Worm (Caenorhabditis elegans): ENCODE data around the gene fbxa-6.
A peak's percentile ranks its signal among the peaks of the same experiment; 100 is the strongest.

The fbxa-6 gene

ce11 chrIII:42725-43124 lies 39.8 kb upstream of the fbxa-6 start:
- TF ChIP-seq hmg-11 (tag; optimal IDR thresholded peaks at IDR 0.05) (no peak), nhr-77 (tag; optimal IDR thresholded peaks at IDR 0.05) (no peak), pqm-1 (tag; optimal IDR thresholded peaks at IDR 0.05) (no peak), ceh-28 (tag; optimal IDR thresholded peaks at IDR 0.05) (no peak), unc-62 (GFP tag; optimal IDR thresholded peaks at IDR 0.05) (no peak), elt-3 (tag; optimal IDR thresholded peaks at IDR 0.05) (no peak), nhr-25 (tag; optimal IDR thresholded peaks at IDR 0.05) (no peak), ztf-11 (tag; optimal IDR thresholded peaks at IDR 0.05) (no peak), daf-12 (tag; optimal IDR thresholded peaks at IDR 0.05) (no peak), lin-15B (tag; optimal IDR thresholded peaks at IDR 0.05) (no peak), nhr-11 (tag; optimal IDR thresholded peaks at IDR 0.05) (no peak), jun-1 (tag; optimal IDR thresholded peaks at IDR 0.05) (no peak), egl-5 (tag; optimal IDR thresholded peaks at IDR 0.05) (no peak), sea-2 (GFP tag; optimal IDR thresholded peaks at IDR 0.05) (no peak), nhr-28 (tag; optimal IDR thresholded peaks at IDR 0.05) (no peak)

ce11 chrIII:41484-41883 lies 38.6 kb upstream of the fbxa-6 start:
- no peak for TF ChIP-seq nhr-25 (tag; optimal IDR thresholded peaks at IDR 0.05)

ce11 chrIII:40580-41113 lies 37.8 kb upstream of the fbxa-6 start, which contains the start of gene col-88:
Gene col-88 (plus strand): TSS chrIII:41063.
- peak; percentile 31 for TF ChIP-seq nhr-23 (tag; optimal IDR thresholded peaks at IDR 0.05)
- no peak for TF ChIP-seq lsy-12 (tag; optimal IDR thresholded peaks at IDR 0.05)

ce11 chrIII:39516-39915 lies 36.6 kb upstream of the fbxa-6 start:
- TF ChIP-seq nhr-23 (tag; optimal IDR thresholded peaks at IDR 0.05), result peak; percentile 25
- no peak for TF ChIP-seq nhr-12 (tag; optimal IDR thresholded peaks at IDR 0.05)

- TF ChIP-seq pha-4 (tag; optimal IDR thresholded peaks at IDR 0.05), result no peak
- TF ChIP-seq ZK546.5 (tag; optimal IDR thresholded peaks at IDR 0.05), result no peak
Measured at ce11 chrIII:38117-38516, 35.2 kb upstream of the fbxa-6 start, which contains the start of gene clp-10. Gene clp-10 (minus strand): TSS chrIII:38217.

ce11 chrIII:33257-33656 lies 30.4 kb upstream of the fbxa-6 start:
- TF ChIP-seq pha-4 (tag; optimal IDR thresholded peaks at IDR 0.05) (no peak), nhr-76 (tag; optimal IDR thresholded peaks at IDR 0.05) (no peak), ceh-28 (tag; optimal IDR thresholded peaks at IDR 0.05) (no peak), ztf-11 (tag; optimal IDR thresholded peaks at IDR 0.05) (no peak), snpc-4 (tag; optimal IDR thresholded peaks at IDR 0.05) (no peak), ZK546.5 (tag; optimal IDR thresholded peaks at IDR 0.05) (no peak), nfya-1 (tag; optimal IDR thresholded peaks at IDR 0.05; ENCODE audit: insufficient read depth) (no peak), fos-1 (tag; optimal IDR thresholded peaks at IDR 0.05) (no peak), pqm-1 (tag; optimal IDR thresholded peaks at IDR 0.05) (no peak), nhr-28 (tag; optimal IDR thresholded peaks at IDR 0.05) (no peak), nhr-237 (tag; optimal IDR thresholded peaks at IDR 0.05) (no peak)

ce11 chrIII:31600-31999 lies 28.7 kb upstream of the fbxa-6 start:
- TF ChIP-seq nfya-1 (tag; optimal IDR thresholded peaks at IDR 0.05; ENCODE audit: insufficient read depth) (no peak), ceh-28 (tag; optimal IDR thresholded peaks at IDR 0.05) (no peak), fkh-10 (GFP tag; optimal IDR thresholded peaks at IDR 0.05) (no peak), nhr-43 (tag; optimal IDR thresholded peaks at IDR 0.05; ENCODE audit: poor library complexity, severe bottlenecking) (no peak), nhr-76 (tag; optimal IDR thresholded peaks at IDR 0.05) (no peak), egl-27 (tag; optimal IDR thresholded peaks at IDR 0.05) (no peak), aly-2 (tag; optimal IDR thresholded peaks at IDR 0.05) (no peak), lin-15B (tag; optimal IDR thresholded peaks at IDR 0.05) (no peak), ceh-16 (tag; optimal IDR thresholded peaks at IDR 0.05) (no peak), skn-1 (tag; optimal IDR thresholded peaks at IDR 0.05) (no peak), hmg-11 (tag; optimal IDR thresholded peaks at IDR 0.05) (no peak), elt-2 (tag; optimal IDR thresholded peaks at IDR 0.05) (no peak), fkh-2 (tag; optimal IDR thresholded peaks at IDR 0.05) (no peak), mdl-1 (tag; optimal IDR thresholded peaks at IDR 0.05) (no peak), mml-1 (tag; optimal IDR thresholded peaks at IDR 0.05) (no peak), nhr-77 (tag; optimal IDR thresholded peaks at IDR 0.05) (no peak), snpc-4 (tag; optimal IDR thresholded peaks at IDR 0.05) (no peak)

Measured in whole organism, L3 larva.